Worm (Caenorhabditis elegans) whole organism, mixed stage, embryonic: ENCODE data around the gene irld-63.
A peak's percentile ranks its signal among the peaks of the same experiment; 100 is the strongest.

Experiments
- M03D4.4 ChIP-seq: sonication (generic microtip); optimal IDR thresholded peaks from 2 replicates; lab custom pipeline; 2017; ENCODE audit warnings: mild to moderate bottlenecking, missing genetic modification characterization, missing compliant biosample characterization
- blmp-1 ChIP-seq: fragments of 150-350 bp; optimal IDR thresholded peaks from 2 replicates; lab custom pipeline; 2014; ENCODE audit warnings: missing biosample characterization, missing genetic modification characterization
- ceh-39 ChIP-seq: fragments of 150-350 bp; optimal IDR thresholded peaks from 2 replicates; lab custom pipeline; 2014; ENCODE audit warnings: missing biosample characterization, missing genetic modification characterization
- ceh-43 ChIP-seq: fragments of 200-800 bp; sonication (Bioruptor generic); optimal IDR thresholded peaks from 2 replicates; lab custom pipeline; 2018; ENCODE audit warnings: mild to moderate bottlenecking, missing genetic modification characterization, moderate library complexity, missing compliant biosample characterization
- ceh-83 ChIP-seq: fragments of 200-800 bp; sonication (Bioruptor generic); optimal IDR thresholded peaks from 2 replicates; lab custom pipeline; 2018; ENCODE audit warnings: mild to moderate bottlenecking, missing genetic modification characterization, missing compliant biosample characterization
- ces-1 ChIP-seq: fragments of 150-350 bp; optimal IDR thresholded peaks from 2 replicates; lab custom pipeline; 2014; ENCODE audit warnings: missing biosample characterization, missing genetic modification reagents, missing genetic modification characterization
- cnd-1 ChIP-seq: fragments of 200-800 bp; sonication (Bioruptor generic); optimal IDR thresholded peaks from 2 replicates; lab custom pipeline; 2018; ENCODE audit warnings: mild to moderate bottlenecking, missing genetic modification characterization, missing compliant biosample characterization
- drap-1 ChIP-seq: fragments of 200-800 bp; sonication (Bioruptor generic); optimal IDR thresholded peaks from 3 replicates; lab custom pipeline; 2018; ENCODE audit warnings: mild to moderate bottlenecking, missing genetic modification characterization, missing compliant biosample characterization
- elt-3 ChIP-seq: fragments of 150-350 bp; optimal IDR thresholded peaks from 2 replicates; lab custom pipeline; 2014; ENCODE audit warnings: missing biosample characterization, missing genetic modification characterization
- flh-1 ChIP-seq: fragments of 200-800 bp; sonication (Bioruptor generic); optimal IDR thresholded peaks from 2 replicates; lab custom pipeline; 2018; ENCODE audit warnings: mild to moderate bottlenecking, missing genetic modification characterization, moderate library complexity, missing compliant biosample characterization
- ham-2 ChIP-seq: fragments of 200-800 bp; sonication (Bioruptor generic); optimal IDR thresholded peaks from 2 replicates; lab custom pipeline; 2018; ENCODE audit warnings: mild to moderate bottlenecking, missing genetic modification characterization, missing compliant biosample characterization
- hlh-1 ChIP-seq: fragments of 150-350 bp; optimal IDR thresholded peaks from 2 replicates; lab custom pipeline; 2014; ENCODE audit warnings: missing biosample characterization, missing genetic modification reagents, missing genetic modification characterization
- lin-13 ChIP-seq: fragments of 150-350 bp; optimal IDR thresholded peaks from 2 replicates; lab custom pipeline; 2014; ENCODE audit warnings: missing biosample characterization, missing genetic modification characterization
- lin-32 ChIP-seq: fragments of 200-800 bp; sonication (Bioruptor generic); optimal IDR thresholded peaks from 2 replicates; lab custom pipeline; 2018; ENCODE audit warnings: mild to moderate bottlenecking, missing genetic modification characterization, missing compliant biosample characterization
- lsy-2 ChIP-seq: fragments of 150-350 bp; optimal IDR thresholded peaks from 2 replicates; lab custom pipeline; 2014; ENCODE audit warnings: missing biosample characterization, missing genetic modification characterization
- mab-5 ChIP-seq: fragments of 150-350 bp; optimal IDR thresholded peaks from 2 replicates; lab custom pipeline; 2014; ENCODE audit warnings: missing biosample characterization, missing genetic modification characterization
- mep-1 ChIP-seq: fragments of 150-350 bp; optimal IDR thresholded peaks from 2 replicates; lab custom pipeline; 2017; ENCODE audit warnings: missing biosample characterization, missing genetic modification reagents, missing genetic modification characterization, inconsistent platforms
- mls-2 ChIP-seq: sonication (generic microtip); optimal IDR thresholded peaks from 2 replicates; lab custom pipeline; 2016; ENCODE audit warnings: mild to moderate bottlenecking, missing genetic modification characterization, moderate library complexity, missing compliant biosample characterization
- nhr-12 ChIP-seq: fragments of 150-350 bp; optimal IDR thresholded peaks from 2 replicates; lab custom pipeline; 2014; ENCODE audit warnings: missing biosample characterization, missing genetic modification characterization
- nhr-2 ChIP-seq: fragments of 150-350 bp; optimal IDR thresholded peaks from 2 replicates; lab custom pipeline; 2014; ENCODE audit warnings: missing biosample characterization, missing genetic modification characterization
- nhr-237 ChIP-seq: fragments of 150-350 bp; optimal IDR thresholded peaks from 2 replicates; lab custom pipeline; 2014; ENCODE audit warnings: missing biosample characterization, missing genetic modification characterization
- nhr-28 ChIP-seq: fragments of 150-350 bp; optimal IDR thresholded peaks from 2 replicates; lab custom pipeline; 2014; ENCODE audit warnings: missing biosample characterization, missing genetic modification characterization
- pha-4 ChIP-seq: fragments of 150-350 bp; optimal IDR thresholded peaks from 2 replicates; lab custom pipeline; 2018; ENCODE audit warnings: missing biosample characterization, missing genetic modification reagents, missing genetic modification characterization
- sem-2 ChIP-seq: fragments of 200-800 bp; sonication (Bioruptor generic); optimal IDR thresholded peaks from 2 replicates; lab custom pipeline; 2018; ENCODE audit warnings: mild to moderate bottlenecking, missing genetic modification characterization, missing compliant biosample characterization
- snpc-4 ChIP-seq: fragments of 150-350 bp; optimal IDR thresholded peaks from 2 replicates; lab custom pipeline; 2014; ENCODE audit warnings: missing biosample characterization, missing genetic modification characterization
- sptf-1 ChIP-seq: sonication (generic microtip); optimal IDR thresholded peaks from 2 replicates; lab custom pipeline; 2017; ENCODE audit warnings: mild to moderate bottlenecking, missing genetic modification characterization, moderate library complexity, missing compliant biosample characterization
- tbx-8 ChIP-seq: fragments of 200-800 bp; sonication (Bioruptor generic); optimal IDR thresholded peaks from 2 replicates; lab custom pipeline; 2018; ENCODE audit warnings: mild to moderate bottlenecking, missing genetic modification characterization, moderate library complexity, missing compliant biosample characterization
- unc-120 ChIP-seq: sonication (generic microtip); optimal IDR thresholded peaks from 2 replicates; lab custom pipeline; 2017; ENCODE audit warnings: missing genetic modification characterization, missing compliant biosample characterization; ENCODE audit not compliant: poor library complexity, severe bottlenecking
- unc-39 ChIP-seq: fragments of 150-350 bp; optimal IDR thresholded peaks from 2 replicates; lab custom pipeline; 2014; ENCODE audit warnings: missing biosample characterization, missing genetic modification characterization
- unc-62 ChIP-seq: fragments of 150-350 bp; optimal IDR thresholded peaks from 2 replicates; lab custom pipeline; 2014; ENCODE audit warnings: missing biosample characterization, missing genetic modification reagents, missing genetic modification characterization
- zip-8 ChIP-seq: fragments of 150-350 bp; optimal IDR thresholded peaks from 2 replicates; lab custom pipeline; 2014; ENCODE audit warnings: missing biosample characterization, missing genetic modification characterization
- ztf-11 ChIP-seq: fragments of 150-350 bp; optimal IDR thresholded peaks from 2 replicates; lab custom pipeline; 2014; ENCODE audit warnings: missing biosample characterization, missing genetic modification characterization

The irld-63 gene

ce11 chrII:2888957-2889630, 41.4 kb upstream of the irld-63 start, which contains the start of gene pinn-1:
Gene pinn-1, minus strand, starts transcription at chrII:2889007.
- TF ChIP-seq ceh-83 (GFP tag; lab: Kevin White, UChicago) (no peak), mls-2 (tag; lab: Kevin White, UChicago) (peak; percentile 55), elt-3 (tag; lab: Kevin White, UChicago) (peak; percentile 27), sem-2 (GFP tag; lab: Kevin White, UChicago) (no peak), ham-2 (GFP tag; lab: Kevin White, UChicago) (no peak), mep-1 (tag; lab: Kevin White, UChicago) (peak; percentile 85), snpc-4 (no peak), lin-13 (peak; percentile 88), sptf-1 (tag; lab: Kevin White, UChicago) (peak; percentile 76), ces-1 (GFP tag; lab: Kevin White, UChicago) (peak; percentile 78), drap-1 (GFP tag; lab: Kevin White, UChicago) (peak; percentile 10), nhr-28 (tag; lab: Kevin White, UChicago) (no peak), M03D4.4 (tag; lab: Kevin White, UChicago) (no peak), nhr-12 (tag; lab: Kevin White, UChicago) (no peak), cnd-1 (tag; lab: Kevin White, UChicago) (peak; percentile 63), nhr-237 (tag; lab: Kevin White, UChicago) (peak; percentile 50), pha-4 (tag; lab: Kevin White, UChicago) (peak; percentile 80), nhr-2 (peak; percentile 9), ceh-39 (tag; lab: Kevin White, UChicago) (peak; percentile 55), unc-62 (GFP tag; lab: Kevin White, UChicago) (no peak), lsy-2 (peak; percentile 69), lin-32 (GFP tag; lab: Kevin White, UChicago) (peak; percentile 1), unc-120 (tag; lab: Kevin White, UChicago) (no peak)

ce11 chrII:2894295-2894694, 36.2 kb upstream of the irld-63 start, which contains the start of gene sqv-2:
Gene sqv-2, minus strand, starts transcription at chrII:2894395.
- TF ChIP-seq nhr-2 (no peak), unc-39 (tag; lab: Kevin White, UChicago) (no peak), ces-1 (GFP tag; lab: Kevin White, UChicago) (no peak), ceh-43 (GFP tag; lab: Kevin White, UChicago) (no peak), mls-2 (tag; lab: Kevin White, UChicago) (no peak), nhr-12 (tag; lab: Kevin White, UChicago) (no peak), flh-1 (GFP tag; lab: Kevin White, UChicago) (no peak), lin-32 (GFP tag; lab: Kevin White, UChicago) (no peak), mab-5 (tag; lab: Kevin White, UChicago) (no peak)

ce11 chrII:2900248-2900647, 30.3 kb upstream of the irld-63 start, which contains the start of gene ubc-26:
Gene ubc-26, minus strand, starts transcription at chrII:2900348.
- TF ChIP-seq M03D4.4 (tag; lab: Kevin White, UChicago): no peak
- no peak for TF ChIP-seq unc-120 (tag; lab: Kevin White, UChicago)
- no peak for TF ChIP-seq nhr-12 (tag; lab: Kevin White, UChicago)
- TF ChIP-seq nhr-2: no peak
- TF ChIP-seq ces-1 (GFP tag; lab: Kevin White, UChicago): no peak
- TF ChIP-seq elt-3 (tag; lab: Kevin White, UChicago): no peak
- no peak for TF ChIP-seq mab-5 (tag; lab: Kevin White, UChicago)
- no peak for TF ChIP-seq lin-13
- no peak for TF ChIP-seq sptf-1 (tag; lab: Kevin White, UChicago)
- no peak for TF ChIP-seq pha-4 (tag; lab: Kevin White, UChicago)
- TF ChIP-seq zip-8 (tag; lab: Kevin White, UChicago): no peak
- TF ChIP-seq mep-1 (tag; lab: Kevin White, UChicago): no peak
- no peak for TF ChIP-seq unc-39 (tag; lab: Kevin White, UChicago)
- no peak for TF ChIP-seq tbx-8 (GFP tag; lab: Kevin White, UChicago)
- TF ChIP-seq drap-1 (GFP tag; lab: Kevin White, UChicago): no peak
- no peak for TF ChIP-seq sem-2 (GFP tag; lab: Kevin White, UChicago)
- TF ChIP-seq ztf-11 (tag; lab: Kevin White, UChicago): no peak
- no peak for TF ChIP-seq ceh-39 (tag; lab: Kevin White, UChicago)

ce11 chrII:2901158-2901557, 29.4 kb upstream of the irld-63 start:
- TF ChIP-seq unc-39 (tag; lab: Kevin White, UChicago) (no peak), mep-1 (tag; lab: Kevin White, UChicago) (no peak), elt-3 (tag; lab: Kevin White, UChicago) (no peak), cnd-1 (tag; lab: Kevin White, UChicago) (no peak), blmp-1 (tag; lab: Kevin White, UChicago) (no peak), hlh-1 (tag; lab: Kevin White, UChicago) (no peak), lin-13 (no peak), ztf-11 (tag; lab: Kevin White, UChicago) (no peak), ceh-83 (GFP tag; lab: Kevin White, UChicago) (no peak), nhr-2 (no peak), mls-2 (tag; lab: Kevin White, UChicago) (no peak), flh-1 (GFP tag; lab: Kevin White, UChicago) (no peak), zip-8 (tag; lab: Kevin White, UChicago) (no peak), unc-120 (tag; lab: Kevin White, UChicago) (no peak), nhr-12 (tag; lab: Kevin White, UChicago) (no peak), lin-32 (GFP tag; lab: Kevin White, UChicago) (no peak)
